Worm (Caenorhabditis elegans) whole organism, midembryonic: ENCODE results near the gene srz-16.

Experiments used
- flt-1 ChIP-seq: fragments of 200-800 bp; sonication (Bioruptor generic); IDR thresholded peaks from 2 replicates; pipeline ENCODE4 v1.3.6; 2022; ENCODE audit warnings: missing genetic modification characterization, missing compliant biosample characterization
- klf-2 ChIP-seq: fragments of 200-800 bp; sonication (Bioruptor generic); conservative IDR thresholded peaks from 2 replicates; pipeline ENCODE4 v1.3.6; 2022; ENCODE audit warnings: missing genetic modification reagents, missing genetic modification characterization, missing compliant biosample characterization
- ref-1 ChIP-seq: fragments of 200-800 bp; sonication (Bioruptor generic); conservative IDR thresholded peaks from 2 replicates; pipeline ENCODE4 v1.3.6; 2022; ENCODE audit warnings: missing genetic modification reagents, missing genetic modification characterization, missing compliant biosample characterization

DNA sequence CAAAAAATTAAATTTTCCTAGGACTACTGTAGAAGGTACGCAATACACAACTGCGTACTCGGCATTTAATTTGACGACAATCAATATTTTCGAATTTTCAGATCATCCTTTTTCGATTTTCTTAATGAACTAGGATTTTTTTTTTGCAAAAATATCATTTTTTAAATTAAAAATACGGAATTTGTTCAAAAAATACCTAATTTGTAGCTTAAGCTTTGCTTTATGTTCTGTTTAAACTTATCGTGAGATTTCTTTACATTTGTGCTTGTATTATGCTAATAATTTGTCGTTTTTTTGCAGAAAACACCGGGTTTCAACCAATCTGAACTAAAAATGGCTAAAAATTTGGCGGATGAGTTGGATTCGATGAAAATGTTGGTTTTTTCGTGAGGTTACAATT, 10.2 kb upstream of the srz-16 start, which contains the start of gene ftr-1:
- TF ChIP-seq ref-1 (GFP tag; lab: Robert Waterston, UW) (no peak), klf-2 (no peak), flt-1 (GFP tag; lab: Robert Waterston, UW) (no peak)
